Worm (Caenorhabditis elegans) whole organism, L4 larva: ENCODE measurements around the gene K10C8.4.

ENCODE experiments used
- D1046.2 ChIP-seq: fragments of 200-800 bp; sonication (Bioruptor generic); IDR thresholded peaks from 2 replicates; pipeline ENCODE4 v1.3.6; 2022; ENCODE audit warnings: missing genetic modification characterization, missing compliant biosample characterization
- F37D6.2 ChIP-seq: sonication (generic microtip); optimal IDR thresholded peaks from 2 replicates; lab custom pipeline; 2016; ENCODE audit warnings: mild to moderate bottlenecking, missing genetic modification characterization, missing compliant biosample characterization
- R02D3.7 ChIP-seq: fragments of 150-350 bp; sonication (generic microtip); optimal IDR thresholded peaks from 3 replicates; lab custom pipeline; 2014; ENCODE audit warnings: missing biosample characterization, missing genetic modification characterization
- ceh-82 ChIP-seq: sonication (generic microtip); optimal IDR thresholded peaks from 2 replicates; lab custom pipeline; 2017; ENCODE audit warnings: missing biosample characterization, missing genetic modification characterization
- hlh-11 ChIP-seq: fragments of 200-800 bp; sonication (Bioruptor generic); optimal IDR thresholded peaks from 2 replicates; lab custom pipeline; 2018; ENCODE audit warnings: mild to moderate bottlenecking, missing genetic modification characterization, missing compliant biosample characterization
- lin-13 ChIP-seq: fragments of 150-350 bp; optimal IDR thresholded peaks from 2 replicates; lab custom pipeline; 2014; ENCODE audit warnings: missing biosample characterization, missing genetic modification reagents, missing genetic modification characterization
- lin-15B ChIP-seq: fragments of 150-350 bp; sonication (generic microtip); optimal IDR thresholded peaks from 3 replicates; lab custom pipeline; 2014; ENCODE audit warnings: missing biosample characterization, missing genetic modification characterization
- mxl-2 ChIP-seq: fragments of 200-800 bp; sonication (Bioruptor generic); conservative IDR thresholded peaks from 2 replicates; pipeline ENCODE4 v1.3.6; 2022; ENCODE audit warnings: missing genetic modification reagents, missing genetic modification characterization, missing compliant biosample characterization
- skn-1 ChIP-seq: fragments of 150-350 bp; optimal IDR thresholded peaks from 2 replicates; lab custom pipeline; 2014; ENCODE audit warnings: missing biosample characterization, missing genetic modification characterization
- snpc-4 ChIP-seq: fragments of 150-350 bp; optimal IDR thresholded peaks from 2 replicates; lab custom pipeline; 2014; ENCODE audit warnings: missing biosample characterization, missing genetic modification characterization
- unc-130 ChIP-seq: sonication (generic microtip); optimal IDR thresholded peaks from 2 replicates; lab custom pipeline; 2016; ENCODE audit warnings: missing genetic modification reagents, missing genetic modification characterization, missing compliant biosample characterization

DNA sequence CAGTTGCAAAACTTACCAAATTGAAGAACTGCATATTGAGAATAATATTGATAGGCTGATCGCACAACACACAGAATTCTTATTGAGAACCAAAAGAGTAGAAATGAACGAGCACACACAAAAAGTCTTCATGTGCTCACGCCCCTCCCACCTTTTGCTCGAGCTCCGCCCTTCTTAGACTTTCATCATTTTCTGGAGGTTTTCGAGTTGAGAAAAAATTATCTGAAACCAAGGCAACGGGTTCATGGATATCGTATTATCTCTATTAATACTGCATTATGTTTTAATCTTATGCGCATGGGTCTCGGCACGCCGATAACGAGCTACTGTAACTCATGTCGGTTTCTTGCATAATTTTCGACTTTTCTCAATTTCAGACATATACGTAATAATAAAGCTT lies 29.8 kb downstream of the K10C8.4 start, which contains the start of gene R11D1.12:
- TF ChIP-seq R02D3.7 (tag; lab: Kevin White, UChicago): no peak
- no peak for TF ChIP-seq F37D6.2 (tag; lab: Kevin White, UChicago)
- TF ChIP-seq unc-130 (GFP tag; lab: Kevin White, UChicago): no peak
- TF ChIP-seq D1046.2: no peak
- no peak for TF ChIP-seq mxl-2 (GFP tag; lab: Robert Waterston, UW)
- no peak for TF ChIP-seq ceh-82 (tag; lab: Kevin White, UChicago)
- TF ChIP-seq lin-15B (tag; lab: Kevin White, UChicago): no peak
- no peak for TF ChIP-seq lin-13
- no peak for TF ChIP-seq snpc-4 (tag; lab: Kevin White, UChicago)
- TF ChIP-seq hlh-11 (tag; lab: Kevin White, UChicago): no peak
- no peak for TF ChIP-seq skn-1 (tag; lab: Kevin White, UChicago)
